Fruit fly (Drosophila melanogaster): ENCODE measurements around the gene CG42571.

DNA sequence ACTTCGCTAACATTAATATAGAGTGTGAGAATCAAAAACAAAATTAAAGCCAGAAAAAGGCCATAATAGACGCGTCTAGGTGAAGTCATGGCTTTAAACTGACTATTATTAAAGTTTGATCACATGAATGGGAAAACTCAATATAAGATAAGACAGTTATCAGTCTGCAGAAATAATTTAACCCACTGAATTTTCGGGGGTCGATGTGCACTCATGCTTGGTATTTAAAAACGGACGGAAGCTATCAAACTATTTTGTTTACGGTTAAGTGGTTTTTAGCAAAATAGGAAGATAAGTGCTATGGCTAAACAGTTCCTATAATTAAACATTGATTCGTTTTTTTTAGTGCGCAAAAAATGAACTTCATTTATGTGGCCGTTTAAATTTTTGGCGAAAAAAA, 24.3 kb upstream of the CG42571 start, which contains the start of gene CG34451:
- TF ChIP-seq EcR (GFP tag; optimal IDR thresholded peaks at IDR 0.05) (no peak), CG12605 (GFP tag; IDR thresholded peaks at IDR 0.05) (no peak), CG10348 (GFP tag; IDR thresholded peaks at IDR 0.05) (no peak), fd96Ca (GFP tag; IDR thresholded peaks at IDR 0.05) (no peak), CG17806 (tag; optimal IDR thresholded peaks at IDR 0.05) (no peak), Snoo (tag; optimal IDR thresholded peaks at IDR 0.05) (no peak), Pif1A (GFP tag; optimal IDR thresholded peaks at IDR 0.05) (no peak), Ets98B (GFP tag; IDR thresholded peaks at IDR 0.05) (no peak), CG4496 (GFP tag; IDR thresholded peaks at IDR 0.05) (no peak), Pif1B (GFP tag; optimal IDR thresholded peaks at IDR 0.05) (no peak)

Measured in whole organism, pupa.